Worm (Caenorhabditis elegans) whole organism, L2 larva: ENCODE measurements around the gene F53A10.2.

ENCODE experiments used
- F13H6.1 ChIP-seq: sonication (generic microtip); optimal IDR thresholded peaks from 2 replicates; lab custom pipeline; 2016; ENCODE audit warnings: missing genetic modification characterization, missing compliant biosample characterization
- R02D3.7 ChIP-seq: fragments of 150-350 bp; optimal IDR thresholded peaks from 2 replicates; lab custom pipeline; 2014; ENCODE audit warnings: missing biosample characterization, missing genetic modification characterization
- alr-1 ChIP-seq: fragments of 150-350 bp; optimal IDR thresholded peaks from 2 replicates; lab custom pipeline; 2014; ENCODE audit warnings: missing biosample characterization, missing genetic modification characterization
- aly-2 ChIP-seq: fragments of 150-350 bp; optimal IDR thresholded peaks from 2 replicates; lab custom pipeline; 2014; ENCODE audit warnings: missing biosample characterization, missing genetic modification characterization
- blmp-1 ChIP-seq: sonication (generic microtip); optimal IDR thresholded peaks from 2 replicates; lab custom pipeline; 2017; ENCODE audit warnings: missing genetic modification characterization, mild to moderate bottlenecking, missing compliant biosample characterization, antibody characterized with exemption, moderate library complexity; ENCODE audit not compliant: insufficient read depth
- ceh-82 ChIP-seq: fragments of 150-350 bp; optimal IDR thresholded peaks from 2 replicates; lab custom pipeline; 2014; ENCODE audit warnings: missing biosample characterization, missing genetic modification characterization
- crh-2 ChIP-seq: sonication (generic microtip); optimal IDR thresholded peaks from 2 replicates; lab custom pipeline; 2017; ENCODE audit warnings: missing biosample characterization, missing genetic modification characterization
- egl-27 ChIP-seq: sonication (generic microtip); optimal IDR thresholded peaks from 3 replicates; lab custom pipeline; 2017; ENCODE audit warnings: missing biosample characterization, missing genetic modification reagents, missing genetic modification characterization
- elt-1 ChIP-seq: fragments of 150-350 bp; optimal IDR thresholded peaks from 2 replicates; lab custom pipeline; 2014; ENCODE audit warnings: missing biosample characterization, missing genetic modification characterization
- fos-1 ChIP-seq: fragments of 150-350 bp; optimal IDR thresholded peaks from 2 replicates; lab custom pipeline; 2014; ENCODE audit warnings: missing biosample characterization, missing genetic modification characterization
- gmeb-1 ChIP-seq: fragments of 150-350 bp; optimal IDR thresholded peaks from 2 replicates; lab custom pipeline; 2014; ENCODE audit warnings: missing biosample characterization, missing genetic modification characterization
- lin-11 ChIP-seq: fragments of 150-350 bp; sonication (generic microtip); optimal IDR thresholded peaks from 2 replicates; lab custom pipeline; 2014; ENCODE audit warnings: missing biosample characterization, missing genetic modification characterization, inconsistent platforms, mixed read lengths
- lin-39 ChIP-seq: fragments of 150-350 bp; optimal IDR thresholded peaks from 2 replicates; lab custom pipeline; 2014; ENCODE audit warnings: missing biosample characterization, missing genetic modification reagents, missing genetic modification characterization
- lsy-2 ChIP-seq, 2 experiments: fragments of 150-350 bp in 1 of 2; sonication (generic microtip) in 1 of 2; optimal IDR thresholded peaks; 2 replicates each; lab custom pipeline; 2014 to 2017; ENCODE audit warnings: missing biosample characterization in 2 of 2, missing genetic modification characterization in 2 of 2
- mab-5 ChIP-seq: fragments of 150-350 bp; optimal IDR thresholded peaks from 2 replicates; lab custom pipeline; 2014; ENCODE audit warnings: missing biosample characterization, missing genetic modification characterization
- nhr-10 ChIP-seq: sonication (generic microtip); optimal IDR thresholded peaks from 2 replicates; lab custom pipeline; 2017; ENCODE audit warnings: missing biosample characterization, missing genetic modification characterization
- nhr-12 ChIP-seq: fragments of 150-350 bp; optimal IDR thresholded peaks from 2 replicates; lab custom pipeline; 2014; ENCODE audit warnings: missing biosample characterization, missing genetic modification characterization
- nhr-129 ChIP-seq: fragments of 150-350 bp; optimal IDR thresholded peaks from 2 replicates; lab custom pipeline; 2014; ENCODE audit warnings: missing biosample characterization, missing genetic modification characterization
- nhr-21 ChIP-seq: fragments of 150-350 bp; optimal IDR thresholded peaks from 2 replicates; lab custom pipeline; 2014; ENCODE audit warnings: missing biosample characterization, missing genetic modification characterization
- nhr-23 ChIP-seq: fragments of 150-350 bp; optimal IDR thresholded peaks from 2 replicates; lab custom pipeline; 2014; ENCODE audit warnings: missing biosample characterization, missing genetic modification reagents, missing genetic modification characterization
- nhr-237 ChIP-seq: fragments of 150-350 bp; optimal IDR thresholded peaks from 2 replicates; lab custom pipeline; 2014; ENCODE audit warnings: missing biosample characterization, missing genetic modification characterization
- nhr-25 ChIP-seq: fragments of 150-350 bp; sonication (generic microtip); optimal IDR thresholded peaks from 3 replicates; lab custom pipeline; 2014; ENCODE audit warnings: missing biosample characterization, missing genetic modification characterization
- nhr-6 ChIP-seq: fragments of 150-350 bp; optimal IDR thresholded peaks from 2 replicates; lab custom pipeline; 2014; ENCODE audit warnings: missing biosample characterization, missing genetic modification characterization
- nhr-77 ChIP-seq: fragments of 150-350 bp; optimal IDR thresholded peaks from 2 replicates; lab custom pipeline; 2014; ENCODE audit warnings: missing biosample characterization, missing genetic modification characterization
- skn-1 ChIP-seq: sonication (generic microtip); optimal IDR thresholded peaks from 2 replicates; lab custom pipeline; 2017; ENCODE audit warnings: missing biosample characterization, missing genetic modification characterization
- sma-3 ChIP-seq: sonication (generic microtip); optimal IDR thresholded peaks from 2 replicates; lab custom pipeline; 2016; ENCODE audit warnings: missing genetic modification reagents, missing genetic modification characterization, missing compliant biosample characterization
- unc-39 ChIP-seq: fragments of 150-350 bp; optimal IDR thresholded peaks from 2 replicates; lab custom pipeline; 2014; ENCODE audit warnings: missing biosample characterization, missing genetic modification characterization
- unc-55 ChIP-seq: fragments of 150-350 bp; sonication (generic microtip); optimal IDR thresholded peaks from 3 replicates; lab custom pipeline; 2014; ENCODE audit warnings: missing biosample characterization, missing genetic modification reagents, missing genetic modification characterization
- zag-1 ChIP-seq: fragments of 150-350 bp; optimal IDR thresholded peaks from 2 replicates; lab custom pipeline; 2014; ENCODE audit warnings: missing biosample characterization, missing genetic modification characterization
- ztf-11 ChIP-seq: sonication (generic microtip); optimal IDR thresholded peaks from 2 replicates; lab custom pipeline; 2017; ENCODE audit warnings: missing biosample characterization, missing genetic modification characterization

F53A10.2 gene

DNA sequence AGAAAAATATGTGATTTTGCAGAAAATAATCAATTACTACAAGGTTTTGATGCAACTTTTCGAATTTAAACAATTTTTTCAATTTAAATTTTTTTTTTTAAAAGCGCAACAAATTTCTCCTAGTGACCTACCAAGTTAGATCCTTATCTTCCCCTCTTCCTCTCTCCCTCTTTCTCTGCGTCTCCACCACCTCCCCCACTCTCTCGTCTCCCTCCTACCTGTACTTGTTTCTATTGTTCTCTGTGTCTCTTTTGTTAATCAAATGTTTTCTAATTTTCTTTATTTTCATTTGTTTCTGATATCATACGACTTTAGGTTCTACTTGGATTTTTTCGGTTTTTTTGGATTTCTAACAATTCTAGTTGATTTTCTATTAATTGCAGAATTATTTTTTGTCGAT, 9.0 kb upstream of the F53A10.2 start:
- TF ChIP-seq elt-1 (tag; lab: Kevin White, UChicago): peak; percentile 65
- TF ChIP-seq sma-3 (GFP tag; lab: Kevin White, UChicago): peak; percentile 42
- TF ChIP-seq lsy-2 (tag; optimal IDR thresholded peaks at IDR 0.05; lab: Kevin White, UChicago): no peak
- TF ChIP-seq gmeb-1 (tag; lab: Kevin White, UChicago): peak; percentile 37
- peak; percentile 16 for TF ChIP-seq F13H6.1 (tag; lab: Kevin White, UChicago)
- TF ChIP-seq fos-1 (tag; lab: Kevin White, UChicago): peak; percentile 13
- no peak for TF ChIP-seq skn-1
- peak; percentile 14 for TF ChIP-seq unc-55 (GFP tag; lab: Kevin White, UChicago)

DNA sequence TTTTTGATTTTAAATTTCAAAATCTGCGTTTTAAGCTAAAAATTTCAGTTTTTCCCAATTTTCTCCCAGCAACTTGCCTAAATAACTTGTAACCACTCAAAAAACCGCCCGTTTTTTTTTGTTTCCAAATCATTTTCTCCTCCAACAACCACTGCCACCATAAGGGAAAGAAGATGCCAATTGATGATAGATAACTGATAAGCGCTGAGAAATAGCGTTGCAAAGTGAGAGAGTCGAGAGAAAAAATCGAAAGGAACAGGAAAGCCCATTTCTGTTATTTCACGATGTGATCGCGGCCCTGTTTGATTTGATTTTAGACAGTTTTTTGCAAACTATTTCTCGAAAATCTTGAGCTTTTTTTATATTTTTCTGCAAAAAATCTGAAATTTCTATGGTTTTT, 7.5 kb upstream of the F53A10.2 start:
- TF ChIP-seq blmp-1 (peak; percentile 63), fos-1 (tag; lab: Kevin White, UChicago) (peak; percentile 29), alr-1 (tag; lab: Kevin White, UChicago) (no peak)

DNA sequence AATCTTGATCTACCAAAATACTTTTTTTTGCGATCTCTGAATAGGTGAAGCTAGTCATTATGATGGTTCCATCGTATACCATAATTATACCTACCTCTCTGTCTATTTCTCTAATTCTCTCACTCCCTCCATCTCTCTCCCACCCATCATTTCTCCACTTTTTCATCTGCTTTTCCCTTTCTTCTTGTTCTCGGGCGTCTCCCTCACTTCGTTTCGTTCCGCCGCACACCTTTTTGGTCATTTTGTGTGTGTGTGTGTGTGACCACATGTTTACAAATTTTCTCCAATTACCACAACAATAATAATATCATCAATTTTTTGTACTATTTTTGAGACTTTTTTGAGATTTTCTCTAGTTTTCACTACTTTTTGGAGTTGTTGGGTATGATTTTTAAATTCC, 5.3 kb upstream of the F53A10.2 start:
- TF ChIP-seq mab-5 (tag; lab: Kevin White, UChicago) (no peak), unc-39 (tag; lab: Kevin White, UChicago) (no peak), nhr-237 (tag; lab: Kevin White, UChicago) (no peak), lin-11 (tag; lab: Kevin White, UChicago) (no peak), elt-1 (tag; lab: Kevin White, UChicago) (no peak), crh-2 (tag; lab: Kevin White, UChicago) (no peak), skn-1 (no peak), nhr-23 (tag; lab: Kevin White, UChicago) (no peak), gmeb-1 (tag; lab: Kevin White, UChicago) (no peak), nhr-21 (tag; lab: Kevin White, UChicago) (no peak), ztf-11 (tag; lab: Kevin White, UChicago) (no peak), nhr-12 (no peak), sma-3 (GFP tag; lab: Kevin White, UChicago) (no peak), lin-39 (tag; lab: Kevin White, UChicago) (no peak)

DNA sequence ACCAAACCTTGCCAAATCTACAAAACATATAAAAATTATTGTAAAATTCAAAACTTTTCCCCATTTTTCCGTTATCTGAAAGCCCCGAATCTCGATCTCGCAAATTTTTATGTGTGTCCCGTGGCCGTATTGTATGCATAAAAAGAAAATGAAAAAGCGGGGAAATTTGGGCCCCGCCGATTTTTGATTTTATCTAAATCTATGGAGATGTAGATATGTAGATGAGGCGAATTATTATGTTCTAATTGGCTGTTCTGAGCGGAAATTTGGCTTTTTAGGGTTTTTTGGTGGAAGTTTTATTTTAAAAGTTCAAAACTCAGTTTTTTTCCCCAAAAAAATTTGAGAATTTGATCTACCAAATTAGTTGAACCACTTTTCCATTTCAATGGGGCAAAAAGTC, 1.0 kb upstream of the F53A10.2 start:
- no peak for TF ChIP-seq nhr-129 (tag; lab: Kevin White, UChicago)
- TF ChIP-seq aly-2 (tag; lab: Kevin White, UChicago): no peak
- no peak for TF ChIP-seq unc-55 (GFP tag; lab: Kevin White, UChicago)
- no peak for TF ChIP-seq zag-1 (tag; lab: Kevin White, UChicago)
- no peak for TF ChIP-seq lin-11 (tag; lab: Kevin White, UChicago)
- TF ChIP-seq nhr-6 (tag; lab: Kevin White, UChicago): no peak
- no peak for TF ChIP-seq nhr-23 (tag; lab: Kevin White, UChicago)
- no peak for TF ChIP-seq crh-2 (tag; lab: Kevin White, UChicago)
- TF ChIP-seq egl-27: no peak
- no peak for TF ChIP-seq sma-3 (GFP tag; lab: Kevin White, UChicago)
- no peak for TF ChIP-seq nhr-10 (tag; lab: Kevin White, UChicago)
- no peak for TF ChIP-seq nhr-237 (tag; lab: Kevin White, UChicago)
- TF ChIP-seq nhr-77 (tag; lab: Kevin White, UChicago): no peak
- no peak for TF ChIP-seq gmeb-1 (tag; lab: Kevin White, UChicago)
- TF ChIP-seq, all 48 proteins: peak for 0

DNA sequence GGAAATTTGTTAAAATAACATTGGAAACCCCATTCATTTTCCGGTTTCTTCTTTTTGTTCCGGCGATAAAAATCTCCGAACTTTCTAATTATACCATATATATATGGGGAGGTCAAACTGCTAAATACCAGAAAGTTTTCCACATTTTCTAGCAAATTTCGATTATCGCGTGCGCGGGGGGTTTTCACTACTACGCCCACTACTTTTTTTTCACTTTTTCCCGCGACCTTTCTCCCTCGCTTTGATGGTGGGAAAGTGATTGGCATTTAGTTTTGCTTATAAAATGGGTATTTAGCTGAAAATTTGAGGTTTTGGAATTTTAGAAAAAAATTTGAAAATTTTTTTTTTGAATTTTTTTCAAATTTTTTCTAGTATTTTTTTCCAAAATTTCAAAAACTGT, 2.8 kb downstream of the F53A10.2 start:
- TF ChIP-seq fos-1 (tag; lab: Kevin White, UChicago) (no peak), blmp-1 (peak; percentile 63)
- TF ChIP-seq, all 48 proteins: peak for 1

DNA sequence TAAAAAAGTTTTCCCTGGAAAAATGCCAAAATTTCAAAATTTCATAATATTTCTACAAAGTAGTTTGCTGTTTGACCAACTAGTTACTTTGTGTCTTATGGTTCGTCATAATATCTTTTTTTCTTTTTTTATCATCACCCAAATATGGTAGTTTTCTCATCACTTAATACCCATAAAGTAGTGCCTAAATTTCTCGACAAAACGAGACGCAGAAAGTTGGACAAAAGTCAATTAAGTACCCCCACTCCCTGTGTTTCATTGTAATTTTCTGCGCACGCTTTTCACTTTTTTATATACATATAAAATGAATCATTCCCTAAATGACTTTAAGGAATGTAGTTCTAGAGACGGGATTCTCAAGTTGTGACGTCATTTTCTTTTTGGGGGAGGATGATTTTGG, 6.3 kb downstream of the F53A10.2 start:
- TF ChIP-seq nhr-25 (tag; lab: Kevin White, UChicago): peak; percentile 25
- TF ChIP-seq sma-3 (GFP tag; lab: Kevin White, UChicago): peak; percentile 15
- no peak for TF ChIP-seq ceh-82
- TF ChIP-seq blmp-1: peak; percentile 15
- no peak for TF ChIP-seq R02D3.7 (tag; lab: Kevin White, UChicago)
- no peak for TF ChIP-seq gmeb-1 (tag; lab: Kevin White, UChicago)
- TF ChIP-seq, all 48 proteins: peak for 3
